Worm (Caenorhabditis elegans): ENCODE results near the gene zig-6.

ce11 chrX:5199245-5199644 is 10.4 kb upstream of the zig-6 start:
- no peak for TF ChIP-seq ztf-11 (tag; optimal IDR thresholded peaks at IDR 0.05)
- no peak for TF ChIP-seq ceh-82 (tag; optimal IDR thresholded peaks at IDR 0.05)
- TF ChIP-seq nhr-11 (tag; optimal IDR thresholded peaks at IDR 0.05) = no peak
- no peak for TF ChIP-seq nhr-237 (tag; optimal IDR thresholded peaks at IDR 0.05)
- TF ChIP-seq unc-98 (GFP tag; IDR thresholded peaks at IDR 0.05) = no peak
- TF ChIP-seq aly-2 (tag; optimal IDR thresholded peaks at IDR 0.05) = no peak
- TF ChIP-seq lin-39 (tag; optimal IDR thresholded peaks at IDR 0.05) = no peak
- no peak for TF ChIP-seq nhr-77 (tag; optimal IDR thresholded peaks at IDR 0.05)
- no peak for TF ChIP-seq lsy-2 (tag; optimal IDR thresholded peaks at IDR 0.05)
- TF ChIP-seq alr-1 (tag; optimal IDR thresholded peaks at IDR 0.05; ENCODE audit: borderline replicate concordance) = no peak
- TF ChIP-seq nhr-76 (tag; optimal IDR thresholded peaks at IDR 0.05) = no peak
- peak; percentile 20 for TF ChIP-seq snu-23 (GFP tag; optimal IDR thresholded peaks at IDR 0.05)

All from whole organism, L1 larva.